Fruit fly (Drosophila melanogaster) whole organism, embryonic: ENCODE measurements around the gene CG3337.
A peak's percentile ranks its signal among the peaks of the same experiment; 100 is the strongest.

Source experiments
- Ada2b ChIP-seq: fragments of 200-800 bp; sonication (Bioruptor generic); IDR thresholded peaks from 2 replicates; pipeline ENCODE4 v1.3.6; 2022; ENCODE audit warnings: missing biosample characterization, missing genetic modification characterization
- Antp ChIP-seq: fragments of 200-800 bp; sonication (Bioruptor generic); optimal IDR thresholded peaks from 3 replicates; lab custom pipeline; 2016; ENCODE audit warnings: missing biosample characterization, missing genetic modification characterization
- CG10431 ChIP-seq: fragments of 200-800 bp; sonication (Bioruptor generic); optimal IDR thresholded peaks from 3 replicates; lab custom pipeline; 2018; ENCODE audit warnings: missing biosample characterization, mild to moderate bottlenecking, missing genetic modification characterization
- CG10565 ChIP-seq: fragments of 200-800 bp; sonication (Bioruptor generic); optimal IDR thresholded peaks from 3 replicates; lab custom pipeline; 2016; ENCODE audit warnings: missing biosample characterization, mild to moderate bottlenecking, missing genetic modification characterization
- CG11504 ChIP-seq: fragments of 200-800 bp; sonication (Bioruptor generic); optimal IDR thresholded peaks from 3 replicates; lab custom pipeline; 2019; ENCODE audit warnings: missing biosample characterization, mild to moderate bottlenecking, missing genetic modification characterization, moderate library complexity
- CG11696 ChIP-seq: fragments of 200-800 bp; sonication (Bioruptor generic); IDR thresholded peaks from 2 replicates; pipeline ENCODE4 v1.3.6; 2022; ENCODE audit warnings: missing biosample characterization, missing genetic modification characterization
- CG12104 ChIP-seq: fragments of 200-800 bp; sonication (Bioruptor generic); optimal IDR thresholded peaks from 3 replicates; lab custom pipeline; 2016; ENCODE audit warnings: missing biosample characterization, missing genetic modification characterization
- CG12236 ChIP-seq: fragments of 200-800 bp; sonication (Bioruptor generic); optimal IDR thresholded peaks from 2 replicates; lab custom pipeline; 2016; ENCODE audit warnings: missing biosample characterization, missing genetic modification characterization
- CG1233 ChIP-seq: fragments of 200-800 bp; sonication (Bioruptor generic); optimal IDR thresholded peaks from 4 replicates; lab custom pipeline; 2018; ENCODE audit warnings: missing biosample characterization, mild to moderate bottlenecking, missing genetic modification characterization
- CG30020 ChIP-seq: fragments of 200-800 bp; optimal IDR thresholded peaks from 2 replicates; lab custom pipeline; 2019; ENCODE audit warnings: missing biosample characterization, mild to moderate bottlenecking, missing genetic modification characterization, moderate library complexity
- CG32772 ChIP-seq: fragments of 200-800 bp; sonication (Bioruptor generic); IDR thresholded peaks from 2 replicates; pipeline ENCODE4 v1.3.6; 2022; ENCODE audit warnings: missing biosample characterization, missing genetic modification characterization
- CG33557 ChIP-seq: fragments of 200-800 bp; sonication (Bioruptor generic); optimal IDR thresholded peaks from 2 replicates; lab custom pipeline; 2019; ENCODE audit warnings: missing biosample characterization, mild to moderate bottlenecking, missing genetic modification characterization, moderate library complexity
- CG7839 ChIP-seq: fragments of 200-800 bp; sonication (Bioruptor generic); optimal IDR thresholded peaks from 3 replicates; lab custom pipeline; 2018; ENCODE audit warnings: missing biosample characterization, mild to moderate bottlenecking, missing genetic modification characterization, moderate library complexity
- CG7963 ChIP-seq: fragments of 200-800 bp; sonication (Bioruptor generic); IDR thresholded peaks from 3 replicates; pipeline ENCODE4 v1.3.6; 2022; ENCODE audit warnings: missing biosample characterization, missing genetic modification characterization; ENCODE audit not compliant: partially characterized antibody
- CG8290 ChIP-seq, 3 experiments: fragments of 200-800 bp; sonication (Bioruptor generic); optimal IDR thresholded peaks; 2 replicates each; lab custom pipeline; 2016 to 2019; ENCODE audit warnings: missing biosample characterization in 3 of 3, missing genetic modification characterization in 3 of 3, mild to moderate bottlenecking in 2 of 3, moderate library complexity in 1 of 3
- CG9437 ChIP-seq: fragments of 200-800 bp; sonication (Bioruptor generic); optimal IDR thresholded peaks from 2 replicates; lab custom pipeline; 2018; ENCODE audit warnings: missing biosample characterization, mild to moderate bottlenecking, missing genetic modification characterization
- CG9876 ChIP-seq: fragments of 200-800 bp; sonication (Bioruptor generic); optimal IDR thresholded peaks from 2 replicates; lab custom pipeline; 2016; ENCODE audit warnings: missing biosample characterization, missing genetic modification characterization
- CoRest ChIP-seq: fragments of 200-800 bp; sonication (Bioruptor generic); optimal IDR thresholded peaks from 3 replicates; lab custom pipeline; 2018; ENCODE audit warnings: missing biosample characterization, mild to moderate bottlenecking, missing genetic modification characterization, moderate library complexity
- Dek ChIP-seq: fragments of 200-800 bp; sonication (Bioruptor generic); optimal IDR thresholded peaks from 3 replicates; lab custom pipeline; 2019; ENCODE audit warnings: missing biosample characterization, mild to moderate bottlenecking, missing genetic modification characterization, moderate library complexity
- Dfd ChIP-seq, 2 experiments: fragments of >200 bp; optimal IDR thresholded peaks; 2 replicates each; lab custom pipeline; 2017; ENCODE audit warnings: missing biosample characterization in 2 of 2, missing genetic modification characterization in 2 of 2
- E2f2 ChIP-seq: fragments of 200-800 bp; sonication (Bioruptor generic); IDR thresholded peaks from 2 replicates; pipeline ENCODE4 v1.3.6; 2022; ENCODE audit warnings: missing biosample characterization, missing genetic modification characterization
- HHEX ChIP-seq: fragments of 200-800 bp; sonication (Bioruptor generic); optimal IDR thresholded peaks from 3 replicates; lab custom pipeline; 2017; ENCODE audit warnings: missing biosample characterization, mild to moderate bottlenecking, missing genetic modification characterization, missing genetic modification reagents
- Hr3 ChIP-seq: fragments of 200-800 bp; sonication (Bioruptor generic); optimal IDR thresholded peaks from 3 replicates; lab custom pipeline; 2016; ENCODE audit warnings: missing biosample characterization, missing genetic modification characterization
- Kr ChIP-seq: fragments of 200-800 bp; sonication (Bioruptor generic); optimal IDR thresholded peaks from 2 replicates; lab custom pipeline; 2017; ENCODE audit warnings: missing biosample characterization, mild to moderate bottlenecking, missing genetic modification characterization
- Mes4 ChIP-seq: fragments of 200-800 bp; sonication (Bioruptor generic); optimal IDR thresholded peaks from 2 replicates; lab custom pipeline; 2016; ENCODE audit warnings: missing biosample characterization, missing genetic modification characterization
- Sin3A ChIP-seq: fragments of >200 bp; optimal IDR thresholded peaks from 2 replicates; lab custom pipeline; 2018
- Tbp ChIP-seq: fragments of >200 bp; optimal IDR thresholded peaks from 2 replicates; lab custom pipeline; 2018; ENCODE audit warnings: missing biosample characterization, missing genetic modification characterization
- YL-1 ChIP-seq: fragments of 200-800 bp; sonication (Bioruptor generic); optimal IDR thresholded peaks from 3 replicates; lab custom pipeline; 2017; ENCODE audit warnings: missing biosample characterization, mild to moderate bottlenecking, missing genetic modification characterization
- amos ChIP-seq: fragments of 200-800 bp; sonication (Bioruptor generic); IDR thresholded peaks from 2 replicates; pipeline ENCODE4 v1.3.6; 2022; ENCODE audit warnings: missing biosample characterization, missing genetic modification characterization; ENCODE audit not compliant: partially characterized antibody
- aop ChIP-seq: fragments of 200-800 bp; sonication (Bioruptor generic); IDR thresholded peaks from 2 replicates; pipeline ENCODE4 v1.3.6; 2022; ENCODE audit warnings: missing biosample characterization, missing genetic modification characterization
- bowl ChIP-seq: fragments of 200-800 bp; sonication (Bioruptor generic); IDR thresholded peaks from 2 replicates; pipeline ENCODE4 v1.3.6; 2022; ENCODE audit warnings: missing biosample characterization, missing genetic modification characterization
- cad ChIP-seq: fragments of >200 bp; optimal IDR thresholded peaks from 2 replicates; lab custom pipeline; 2017; ENCODE audit warnings: missing biosample characterization, missing genetic modification characterization
- cas ChIP-seq: fragments of 200-800 bp; sonication (Bioruptor generic); IDR thresholded peaks from 2 replicates; pipeline ENCODE4 v1.3.6; 2022; ENCODE audit warnings: missing biosample characterization, missing genetic modification characterization
- danr ChIP-seq: fragments of 200-800 bp; sonication (Bioruptor generic); IDR thresholded peaks from 2 replicates; pipeline ENCODE4 v1.3.6; 2022; ENCODE audit warnings: missing biosample characterization, missing genetic modification characterization
- dati ChIP-seq: fragments of 200-800 bp; sonication (Bioruptor generic); IDR thresholded peaks from 2 replicates; pipeline ENCODE4 v1.3.6; 2022; ENCODE audit warnings: missing biosample characterization, missing genetic modification characterization
- fd96Cb ChIP-seq: fragments of 200-800 bp; sonication (Bioruptor generic); optimal IDR thresholded peaks from 2 replicates; lab custom pipeline; 2018; ENCODE audit warnings: missing biosample characterization, mild to moderate bottlenecking, missing genetic modification characterization, moderate library complexity
- gce ChIP-seq: fragments of 200-800 bp; sonication (Bioruptor generic); IDR thresholded peaks from 3 replicates; pipeline ENCODE4 v1.3.6; 2022; ENCODE audit warnings: missing biosample characterization, missing genetic modification characterization
- grau ChIP-seq: fragments of 200-800 bp; optimal IDR thresholded peaks from 3 replicates; lab custom pipeline; 2019; ENCODE audit warnings: missing biosample characterization, mild to moderate bottlenecking, missing genetic modification characterization, moderate library complexity
- grn ChIP-seq: fragments of 200-800 bp; sonication (Bioruptor generic); optimal IDR thresholded peaks from 3 replicates; lab custom pipeline; 2017; ENCODE audit warnings: missing biosample characterization, missing genetic modification characterization
- gt ChIP-seq: fragments of 200-800 bp; sonication (Bioruptor generic); IDR thresholded peaks from 2 replicates; pipeline ENCODE4 v1.3.6; 2022; ENCODE audit warnings: missing biosample characterization, missing genetic modification characterization
- h ChIP-seq: fragments of >200 bp; optimal IDR thresholded peaks from 2 replicates; lab custom pipeline; 2017
- lmd ChIP-seq: fragments of 200-800 bp; sonication (Bioruptor generic); IDR thresholded peaks from 2 replicates; pipeline ENCODE4 v1.3.6; 2022; ENCODE audit warnings: missing biosample characterization, missing genetic modification characterization
- lov ChIP-seq, 2 experiments: fragments of 200-800 bp in 1 of 2; fragments of >200 bp in 1 of 2; sonication (Bioruptor generic) in 1 of 2; IDR thresholded peaks in 1 of 2; optimal IDR thresholded peaks in 1 of 2; 2 replicates in 1 of 2; 3 replicates in 1 of 2; pipeline versions ENCODE4 v1.3.6 to Lab custom; 2017 to 2022; ENCODE audit warnings: missing biosample characterization in 1 of 2, missing genetic modification characterization in 1 of 2
- mirr ChIP-seq: fragments of 200-800 bp; sonication (Bioruptor generic); optimal IDR thresholded peaks from 3 replicates; lab custom pipeline; 2018; ENCODE audit warnings: missing biosample characterization, mild to moderate bottlenecking, missing genetic modification characterization
- odd ChIP-seq: fragments of 200-800 bp; sonication (Bioruptor generic); optimal IDR thresholded peaks from 2 replicates; lab custom pipeline; 2017; ENCODE audit warnings: missing biosample characterization, mild to moderate bottlenecking, missing genetic modification characterization
- pb ChIP-seq: fragments of 200-800 bp; sonication (Bioruptor generic); optimal IDR thresholded peaks from 3 replicates; lab custom pipeline; 2016; ENCODE audit warnings: missing biosample characterization, missing genetic modification characterization
- sr ChIP-seq: fragments of 200-800 bp; sonication (Bioruptor generic); IDR thresholded peaks from 3 replicates; pipeline ENCODE4 v1.3.6; 2022; ENCODE audit warnings: missing biosample characterization, missing genetic modification characterization
- trh ChIP-seq: fragments of 200-800 bp; sonication (Bioruptor generic); optimal IDR thresholded peaks from 2 replicates; lab custom pipeline; 2016; ENCODE audit warnings: missing biosample characterization, missing genetic modification characterization
- vfl ChIP-seq: fragments of 200-800 bp; sonication (Bioruptor generic); optimal IDR thresholded peaks from 2 replicates; lab custom pipeline; 2016; ENCODE audit warnings: missing biosample characterization, missing genetic modification characterization

The CG3337 gene

DNA sequence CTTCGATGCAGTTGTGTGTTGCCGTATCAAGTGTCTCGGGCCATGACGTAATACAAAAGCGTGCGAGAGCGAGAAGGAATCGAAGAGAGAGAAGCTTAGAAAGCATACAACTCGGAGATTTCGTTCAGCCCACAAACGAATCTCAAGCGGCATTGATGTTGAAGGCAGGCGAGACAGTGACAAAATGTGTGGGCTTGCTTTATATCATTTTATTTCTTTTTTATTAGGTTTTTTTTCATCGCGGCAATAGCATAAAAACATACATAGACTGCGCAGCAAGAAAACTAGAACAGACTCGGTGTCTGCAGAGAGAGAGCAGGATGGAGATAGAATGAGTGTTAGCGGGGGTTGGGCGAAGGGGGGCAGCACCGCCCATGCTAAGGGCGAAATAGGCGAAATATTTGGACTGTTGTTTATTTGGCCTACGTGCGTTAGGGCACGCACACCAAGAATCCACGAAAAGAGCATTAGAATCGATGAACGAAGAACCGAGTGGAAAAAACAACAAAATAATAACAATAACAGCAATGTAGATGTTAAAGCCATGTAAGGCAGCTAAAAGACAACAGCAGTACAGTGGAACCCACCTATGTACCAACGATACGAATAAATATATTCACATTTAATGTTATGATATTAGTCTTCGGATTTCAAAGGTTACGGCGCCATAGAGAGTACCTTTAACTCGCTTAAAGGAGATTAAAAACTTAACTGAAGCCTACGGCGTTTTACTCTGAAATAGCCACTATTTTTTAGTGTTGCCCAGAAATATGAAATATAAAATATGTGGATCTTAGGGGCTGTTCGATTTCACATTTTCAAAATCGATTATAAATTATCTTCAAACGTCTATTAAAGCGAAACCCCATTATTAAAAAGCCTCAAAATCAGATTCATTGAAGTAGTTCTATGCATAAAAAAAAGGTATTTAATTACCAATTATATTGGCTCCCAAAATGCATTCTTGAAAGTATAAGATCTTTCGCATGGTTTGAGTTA is 35.7 kb downstream of the CG3337 start (continued):
- TF ChIP-seq Hr3 (peak; percentile 5), CG12104 (GFP tag; lab: Kevin White, UChicago) (peak; percentile 55), odd (GFP tag; lab: Kevin White, UChicago) (no peak), cad (GFP tag; lab: Kevin White, UChicago) (no peak), CG7839 (tag; lab: Kevin White, UChicago) (peak; percentile 65), CG8290 (GFP tag; optimal IDR thresholded peaks at IDR 0.05; lab: Kevin White, UChicago) (no peak), CG8290 (tag; optimal IDR thresholded peaks at IDR 0.05; lab: Kevin White, UChicago) (no peak), CG7963 (GFP tag; lab: Robert Waterston, UW) (no peak), Antp (peak; percentile 2), CoRest (tag; lab: Kevin White, UChicago) (peak; percentile 54), CG10565 (GFP tag; lab: Kevin White, UChicago) (no peak), gt (GFP tag; lab: Robert Waterston, UW) (no peak), YL-1 (GFP tag; lab: Kevin White, UChicago) (no peak), E2f2 (0 out of 2 replicates have a peak, but pooled peaks have one; percentile 32), Dfd (GFP tag; optimal IDR thresholded peaks at IDR 0.05; lab: Kevin White, UChicago) (no peak), aop (GFP tag; lab: Robert Waterston, UW) (no peak), vfl (no peak), gce (0 out of 3 replicates have a peak, but pooled peaks have one; percentile 61), CG9437 (peak; percentile 37), danr (GFP tag; lab: Robert Waterston, UW) (no peak), Kr (GFP tag; lab: Kevin White, UChicago) (no peak), cas (no peak), lmd (peak; percentile 74), Mes4 (GFP tag; lab: Kevin White, UChicago) (no peak), fd96Cb (no peak), trh (GFP tag; lab: Kevin White, UChicago) (no peak), CG30020 (no peak), CG32772 (GFP tag; lab: Robert Waterston, UW) (no peak), h (no peak), CG11504 (tag; lab: Kevin White, UChicago) (peak; percentile 58), mirr (GFP tag; lab: Kevin White, UChicago) (peak; percentile 34), CG10431 (GFP tag; lab: Kevin White, UChicago) (no peak), CG11696 (GFP tag; lab: Robert Waterston, UW) (no peak), grn (GFP tag; lab: Kevin White, UChicago) (no peak), pb (GFP tag; lab: Kevin White, UChicago) (no peak), dati (GFP tag; lab: Robert Waterston, UW) (no peak), lov (optimal IDR thresholded peaks at IDR 0.05; lab: Kevin White, UChicago) (no peak), lov (GFP tag; IDR thresholded peaks at IDR 0.05; lab: Robert Waterston, UW) (no peak), Sin3A (no peak), Dek (peak; percentile 31), grau (tag; lab: Kevin White, UChicago) (peak; percentile 85), HHEX (GFP tag; lab: Kevin White, UChicago) (peak; percentile 5), CG12236 (no peak), CG1233 (GFP tag; lab: Kevin White, UChicago) (no peak), Tbp (GFP tag; lab: Kevin White, UChicago) (no peak), sr (peak; percentile 88), amos (GFP tag; lab: Robert Waterston, UW) (no peak; the same call in 1 of the 2 replicates), CG33557 (GFP tag; lab: Kevin White, UChicago) (no peak), Ada2b (GFP tag; lab: Robert Waterston, UW) (peak; percentile 40; the same call in 1 of the 2 replicates), CG9876 (GFP tag; lab: Kevin White, UChicago) (no peak), bowl (GFP tag; lab: Robert Waterston, UW) (no peak)
